Worm (Caenorhabditis elegans) whole organism, L1 larva: ENCODE measurements around the gene srbc-71.
A peak's percentile ranks its signal among the peaks of the same experiment; 100 is the strongest.
"Not testable (repeated sequence)": the region's sequence is repeated elsewhere in the genome, so short reads cannot be mapped to it uniquely, and the experiment has no call there.

Experiments used
- ama-1 ChIP-seq: fragments of 150-350 bp; optimal IDR thresholded peaks from 2 replicates; lab custom pipeline; 2014
- fkh-10 ChIP-seq: sonication (generic microtip); optimal IDR thresholded peaks from 2 replicates; lab custom pipeline; 2017; ENCODE audit warnings: missing biosample characterization, missing genetic modification reagents, missing genetic modification characterization
- fos-1 ChIP-seq: fragments of 150-350 bp; optimal IDR thresholded peaks from 2 replicates; lab custom pipeline; 2014; ENCODE audit warnings: missing biosample characterization, missing genetic modification characterization
- lin-39 ChIP-seq: fragments of 150-350 bp; optimal IDR thresholded peaks from 2 replicates; lab custom pipeline; 2014; ENCODE audit warnings: missing biosample characterization, missing genetic modification reagents, missing genetic modification characterization
- lsy-2 ChIP-seq, 2 experiments: fragments of 150-350 bp; optimal IDR thresholded peaks; 2 replicates each; lab custom pipeline; 2014; ENCODE audit warnings: missing biosample characterization in 2 of 2, missing genetic modification characterization in 2 of 2

DNA sequence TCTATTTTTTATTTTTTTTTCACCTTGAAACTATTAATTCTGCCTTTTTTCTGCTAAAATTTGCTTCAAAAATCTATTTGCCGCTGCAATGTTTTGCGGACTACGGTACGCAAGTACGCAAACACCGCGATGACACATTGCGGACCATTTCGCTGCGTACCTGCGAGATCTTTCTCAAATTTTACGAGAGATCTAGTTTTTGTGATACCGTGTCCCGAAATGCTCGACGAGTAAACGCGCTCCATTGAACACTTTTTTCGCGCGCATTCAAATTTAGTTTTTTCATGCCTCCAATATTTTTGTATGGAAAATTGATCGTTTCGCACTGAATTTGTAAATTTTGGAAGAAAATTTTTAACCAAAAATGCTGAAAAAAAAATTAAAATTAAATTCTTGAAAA lies 41.0 kb downstream of the srbc-71 start:
- TF ChIP-seq lin-39 (tag; lab: Kevin White, UChicago); fkh-10 (GFP tag; lab: Kevin White, UChicago); ama-1 (lab: Kevin White, UChicago); fos-1 (tag; lab: Kevin White, UChicago): not testable (repeated sequence)
- peak; percentile 64 to 76 for TF ChIP-seq lsy-2 (tag; optimal IDR thresholded peaks at IDR 0.05; lab: Kevin White, UChicago)
